Fruit fly (Drosophila melanogaster): ENCODE measurements around the gene CG33764.

- TF ChIP-seq ttk (optimal IDR thresholded peaks at IDR 0.05): no peak
- no peak for TF ChIP-seq psq (optimal IDR thresholded peaks at IDR 0.05)
- no peak for TF ChIP-seq insv (optimal IDR thresholded peaks at IDR 0.05)
- TF ChIP-seq Sin3A (optimal IDR thresholded peaks at IDR 0.05): no peak
- no peak for TF ChIP-seq h (optimal IDR thresholded peaks at IDR 0.05)
These were observed 16.3 kb upstream of the CG33764 start, which contains the start of the genes srw and CG1316 for dm6 chr3L:4283428-4284089.

Measured in Kc167 (cell line).